Fruit fly (Drosophila melanogaster) whole organism, wandering third instar larva: ENCODE results near the gene CG12592.

ENCODE experiments used
- Hnf4 ChIP-seq: fragments of 200-800 bp; sonication (Bioruptor generic); optimal IDR thresholded peaks from 2 replicates; lab custom pipeline; 2016; ENCODE audit warnings: missing biosample characterization, mild to moderate bottlenecking, missing genetic modification characterization
- pan ChIP-seq: fragments of >200 bp; optimal IDR thresholded peaks from 2 replicates; lab custom pipeline; 2017
- tai ChIP-seq: sonication (Bioruptor generic); optimal IDR thresholded peaks from 2 replicates; lab custom pipeline; 2016; ENCODE audit warnings: missing biosample characterization, missing genetic modification characterization

DNA sequence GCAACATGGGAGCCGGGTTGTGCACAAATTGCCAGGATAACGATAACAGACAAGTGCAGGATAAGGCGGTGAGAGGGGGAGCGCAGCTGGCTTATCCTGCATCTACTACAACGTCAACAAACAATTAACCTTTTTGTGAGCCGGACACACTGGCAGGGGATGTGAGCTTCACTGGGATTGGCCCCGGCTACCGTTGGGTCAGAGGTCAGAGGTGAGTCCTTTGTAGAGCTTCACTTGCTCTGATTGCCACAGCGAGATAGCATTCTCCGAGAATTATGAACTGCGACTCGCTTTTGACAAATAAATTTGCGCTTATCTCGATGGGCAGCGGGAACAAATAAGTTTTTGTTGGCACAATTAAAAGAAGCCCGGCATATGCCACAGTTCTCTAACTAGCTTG, 31.7 kb downstream of the CG12592 start:
- TF ChIP-seq Hnf4 (no peak), pan (lab: Kevin White, UChicago) (no peak), tai (GFP tag; lab: Kevin White, UChicago) (no peak)
